Fruit fly (Drosophila melanogaster) whole organism, wandering third instar larva: ENCODE measurements around the gene Mitofilin.

ENCODE experiments used
- Abd-B ChIP-seq: fragments of >200 bp; optimal IDR thresholded peaks from 2 replicates; lab custom pipeline; 2017; ENCODE audit warnings: missing biosample characterization, missing genetic modification characterization
- CG32264 ChIP-seq: fragments of 200-800 bp; sonication (Bioruptor generic); optimal IDR thresholded peaks from 2 replicates; lab custom pipeline; 2016; ENCODE audit warnings: missing biosample characterization, missing genetic modification characterization
- CG9705 ChIP-seq: fragments of 200-800 bp; sonication (Bioruptor generic); optimal IDR thresholded peaks from 2 replicates; lab custom pipeline; 2018; ENCODE audit warnings: missing biosample characterization, mild to moderate bottlenecking, missing genetic modification characterization
- CrebA ChIP-seq: fragments of 200-800 bp; sonication (Bioruptor generic); optimal IDR thresholded peaks from 2 replicates; lab custom pipeline; 2016; ENCODE audit warnings: missing biosample characterization, mild to moderate bottlenecking, missing genetic modification characterization, borderline replicate concordance
- Dfd ChIP-seq: fragments of >200 bp; optimal IDR thresholded peaks from 2 replicates; lab custom pipeline; 2017; ENCODE audit warnings: missing biosample characterization, missing genetic modification characterization
- Dif ChIP-seq: fragments of 200-275, 200-300 bp; sonication (Bioruptor generic); optimal IDR thresholded peaks from 2 replicates; lab custom pipeline; 2018; ENCODE audit warnings: missing biosample characterization, missing genetic modification characterization; ENCODE audit not compliant: partially characterized antibody
- GATAd ChIP-seq: sonication (Bioruptor generic); optimal IDR thresholded peaks from 2 replicates; lab custom pipeline; 2016; ENCODE audit warnings: missing biosample characterization, missing genetic modification characterization
- HLH106 ChIP-seq: fragments of 200-800 bp; optimal IDR thresholded peaks from 3 replicates; lab custom pipeline; 2019; ENCODE audit warnings: missing biosample characterization, mild to moderate bottlenecking, missing genetic modification characterization, moderate library complexity
- Hnf4 ChIP-seq: fragments of 200-800 bp; sonication (Bioruptor generic); optimal IDR thresholded peaks from 2 replicates; lab custom pipeline; 2016; ENCODE audit warnings: missing biosample characterization, mild to moderate bottlenecking, missing genetic modification characterization
- Hr78 ChIP-seq: fragments of >200 bp; optimal IDR thresholded peaks from 2 replicates; lab custom pipeline; 2017; ENCODE audit warnings: missing biosample characterization, missing genetic modification characterization
- Hr83 ChIP-seq: fragments of 200-300 bp; sonication (Bioruptor generic); optimal IDR thresholded peaks from 2 replicates; lab custom pipeline; 2016; ENCODE audit warnings: missing biosample characterization, mild to moderate bottlenecking, missing genetic modification characterization, moderate library complexity; ENCODE audit not compliant: poor library complexity, severe bottlenecking
- Jra ChIP-seq: sonication (Bioruptor generic); optimal IDR thresholded peaks from 2 replicates; lab custom pipeline; 2016; ENCODE audit warnings: missing biosample characterization, missing genetic modification characterization
- Mio ChIP-seq: sonication (Bioruptor generic); optimal IDR thresholded peaks from 2 replicates; lab custom pipeline; 2016; ENCODE audit warnings: missing biosample characterization, missing genetic modification characterization
- Myc ChIP-seq: fragments of >200 bp; optimal IDR thresholded peaks from 2 replicates; lab custom pipeline; 2017
- N ChIP-seq: fragments of >200 bp; optimal IDR thresholded peaks from 2 replicates; lab custom pipeline; 2018; ENCODE audit warnings: missing biosample characterization, missing external identifiers, missing genetic modification characterization
- OdsH ChIP-seq: fragments of 200-800 bp; sonication (Bioruptor generic); optimal IDR thresholded peaks from 2 replicates; lab custom pipeline; 2016; ENCODE audit warnings: missing biosample characterization, mild to moderate bottlenecking, missing genetic modification characterization
- Rel ChIP-seq, 2 experiments: fragments of 200-800 bp; sonication (Bioruptor generic) in 1 of 2; optimal IDR thresholded peaks; 2 replicates in 1 of 2; 3 replicates in 1 of 2; lab custom pipeline; 2016 to 2019; ENCODE audit warnings: mild to moderate bottlenecking in 2 of 2, missing biosample characterization in 2 of 2, missing genetic modification characterization in 2 of 2, moderate library complexity in 1 of 2
- Sp1 ChIP-seq: fragments of 200-800 bp; sonication (Bioruptor generic); optimal IDR thresholded peaks from 3 replicates; lab custom pipeline; 2019; ENCODE audit warnings: missing biosample characterization, mild to moderate bottlenecking, missing genetic modification characterization, moderate library complexity
- Vsx2 ChIP-seq: fragments of 200-300, 225-300 bp; sonication (Bioruptor generic); optimal IDR thresholded peaks from 2 replicates; lab custom pipeline; 2018; ENCODE audit warnings: missing biosample characterization, missing genetic modification characterization; ENCODE audit not compliant: partially characterized antibody
- br ChIP-seq: fragments of 200-800 bp; sonication (Bioruptor generic); optimal IDR thresholded peaks from 2 replicates; lab custom pipeline; 2016; ENCODE audit warnings: missing biosample characterization, missing genetic modification characterization
- brk ChIP-seq: fragments of 200-800 bp; sonication (Bioruptor generic); optimal IDR thresholded peaks from 2 replicates; lab custom pipeline; 2016; ENCODE audit warnings: missing biosample characterization, mild to moderate bottlenecking, missing genetic modification characterization
- dl ChIP-seq, 2 experiments: fragments of 175-275, 200-275 bp in 1 of 2; fragments of 200-275 bp in 1 of 2; sonication (Bioruptor generic); optimal IDR thresholded peaks; lab custom pipeline; 2018; ENCODE audit warnings: mild to moderate bottlenecking in 2 of 2, missing biosample characterization in 2 of 2, missing genetic modification characterization in 2 of 2, moderate library complexity in 2 of 2; ENCODE audit not compliant: partially characterized antibody in 2 of 2, insufficient read depth in 1 of 2
- dmrt93B ChIP-seq: fragments of 200-800 bp; sonication (Bioruptor generic); optimal IDR thresholded peaks from 2 replicates; lab custom pipeline; 2018; ENCODE audit warnings: missing biosample characterization, mild to moderate bottlenecking, missing genetic modification characterization
- dsf ChIP-seq: sonication (Bioruptor generic); optimal IDR thresholded peaks from 2 replicates; lab custom pipeline; 2016; ENCODE audit warnings: missing biosample characterization, missing genetic modification characterization, borderline replicate concordance
- ey ChIP-seq: fragments of 200-800 bp; sonication (Bioruptor generic); optimal IDR thresholded peaks from 2 replicates; lab custom pipeline; 2016; ENCODE audit warnings: missing biosample characterization, missing genetic modification characterization
- foxo ChIP-seq, 2 experiments: fragments of 200-800 bp; sonication (Bioruptor generic); optimal IDR thresholded peaks; 2 replicates in 1 of 2; 3 replicates in 1 of 2; lab custom pipeline; 2016 to 2017; ENCODE audit warnings: missing biosample characterization in 2 of 2, missing genetic modification characterization in 2 of 2
- fru ChIP-seq: fragments of 200-800 bp; sonication (Bioruptor generic); optimal IDR thresholded peaks from 3 replicates; lab custom pipeline; 2016; ENCODE audit warnings: missing biosample characterization, mild to moderate bottlenecking, missing genetic modification characterization
- h ChIP-seq: fragments of 200-800 bp; sonication (Bioruptor generic); optimal IDR thresholded peaks from 3 replicates; lab custom pipeline; 2016; ENCODE audit warnings: missing biosample characterization, mild to moderate bottlenecking, missing genetic modification characterization
- jim ChIP-seq: fragments of 175-275, 200-325 bp; sonication (Bioruptor generic); optimal IDR thresholded peaks from 2 replicates; lab custom pipeline; 2016; ENCODE audit warnings: missing biosample characterization, mild to moderate bottlenecking, missing genetic modification characterization
- lola ChIP-seq: fragments of >200 bp; optimal IDR thresholded peaks from 2 replicates; lab custom pipeline; 2017; ENCODE audit warnings: missing biosample characterization, missing genetic modification characterization
- pan ChIP-seq: fragments of >200 bp; optimal IDR thresholded peaks from 2 replicates; lab custom pipeline; 2017
- psq ChIP-seq: fragments of 200-800 bp; sonication (Bioruptor generic); optimal IDR thresholded peaks from 3 replicates; lab custom pipeline; 2017; ENCODE audit warnings: missing biosample characterization, mild to moderate bottlenecking, missing genetic modification characterization, moderate library complexity
- rgr ChIP-seq: fragments of 200-800 bp; sonication (Bioruptor generic); optimal IDR thresholded peaks from 3 replicates; lab custom pipeline; 2016; ENCODE audit warnings: missing biosample characterization, mild to moderate bottlenecking, missing genetic modification characterization
- sage ChIP-seq: fragments of 200-800 bp; sonication (Bioruptor generic); optimal IDR thresholded peaks from 2 replicates; lab custom pipeline; 2016; ENCODE audit warnings: missing biosample characterization, mild to moderate bottlenecking, missing genetic modification characterization
- sv ChIP-seq: fragments of 200-800 bp; sonication (Bioruptor generic); optimal IDR thresholded peaks from 3 replicates; lab custom pipeline; 2016; ENCODE audit warnings: missing biosample characterization, missing genetic modification characterization
- tai ChIP-seq: sonication (Bioruptor generic); optimal IDR thresholded peaks from 2 replicates; lab custom pipeline; 2016; ENCODE audit warnings: missing biosample characterization, missing genetic modification characterization
- usp ChIP-seq: fragments of >200 bp; optimal IDR thresholded peaks from 2 replicates; lab custom pipeline; 2017; ENCODE audit warnings: missing biosample characterization, missing genetic modification characterization
- woc ChIP-seq: sonication (Bioruptor generic); optimal IDR thresholded peaks from 2 replicates; lab custom pipeline; 2016; ENCODE audit warnings: missing biosample characterization, mild to moderate bottlenecking, missing genetic modification characterization

Mitofilin gene

DNA sequence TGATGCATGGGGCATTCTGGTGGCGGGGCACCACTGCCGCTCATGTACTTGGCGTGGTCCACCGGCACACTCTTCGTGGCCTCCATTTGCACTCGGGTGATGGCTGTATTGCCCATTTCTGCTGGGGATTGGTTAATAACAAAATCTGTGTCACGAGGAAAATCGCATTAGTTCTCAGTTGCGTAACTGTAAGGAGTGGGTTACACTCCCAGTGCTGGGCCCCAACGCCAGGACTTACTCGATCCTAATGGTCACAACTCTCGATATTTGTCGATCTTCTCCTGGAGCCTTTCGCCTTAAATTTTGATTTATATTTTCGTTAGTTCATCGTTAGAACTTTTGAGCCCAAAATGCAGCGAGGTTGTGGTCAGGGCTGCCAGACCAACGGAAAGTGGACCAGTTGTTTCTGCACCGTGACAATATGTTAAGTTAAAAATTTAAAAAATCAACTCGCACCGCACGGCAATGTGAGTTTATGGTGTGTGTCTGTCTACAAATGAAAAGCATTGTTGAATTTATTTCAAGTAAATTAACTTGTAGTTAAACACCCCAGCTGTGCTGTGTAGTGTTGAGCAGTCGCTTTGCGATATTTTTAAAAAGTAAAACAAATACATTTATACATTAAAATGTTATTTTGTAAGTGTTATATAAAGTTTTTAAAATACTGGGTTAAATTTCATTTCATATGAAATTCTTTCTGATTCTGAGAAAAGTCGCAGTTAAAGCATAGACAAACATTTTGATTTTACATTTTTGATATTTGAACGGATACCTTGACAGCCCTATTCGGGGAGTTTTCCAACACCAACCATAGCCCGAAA lies 4.0 kb upstream of the Mitofilin start, which contains the start of the genes Cchl and ND-42:
Gene Cchl (minus strand): TSS at position 559 of the 821 bp plus-strand sequence.
Gene ND-42 (plus strand): TSS at position 788 of the 821 bp plus-strand sequence.
- TF ChIP-seq CrebA (GFP tag; lab: Kevin White, UChicago) (no peak), CG32264 (GFP tag; lab: Kevin White, UChicago) (peak; percentile 45), h (peak; percentile 83), psq (peak; percentile 75), dsf (GFP tag; lab: Kevin White, UChicago) (no peak), Myc (lab: Kevin White, UChicago) (peak; percentile 53), CG9705 (peak; percentile 86), jim (GFP tag; lab: Kevin White, UChicago) (no peak), tai (GFP tag; lab: Kevin White, UChicago) (no peak), OdsH (GFP tag; lab: Kevin White, UChicago) (peak; percentile 76), woc (GFP tag; lab: Kevin White, UChicago) (peak; percentile 73), Vsx2 (GFP tag; lab: Kevin White, UChicago) (no peak), Mio (no peak), sage (no peak), Rel (GFP tag; optimal IDR thresholded peaks at IDR 0.05; lab: Kevin White, UChicago) (no peak), Rel (tag; optimal IDR thresholded peaks at IDR 0.05; lab: Kevin White, UChicago) (peak; percentile 64), dmrt93B (GFP tag; lab: Kevin White, UChicago) (no peak), N (GFP tag; lab: Kevin White, UChicago) (no peak), Hr83 (GFP tag; lab: Kevin White, UChicago) (peak; percentile 63), Hnf4 (GFP tag; lab: Kevin White, UChicago) (no peak), brk (no peak), rgr (GFP tag; lab: Kevin White, UChicago) (peak; percentile 86), dl (GFP tag; optimal IDR thresholded peaks at IDR 0.05; lab: Kevin White, UChicago; ENCODE audit: insufficient read depth in 1 of 2, partially characterized antibody in 2 of 2) (no peak), ey (peak; percentile 70), Dif (GFP tag; lab: Kevin White, UChicago) (no peak), br (GFP tag; lab: Kevin White, UChicago) (no peak), foxo (GFP tag; optimal IDR thresholded peaks at IDR 0.05; lab: Kevin White, UChicago) (peak in 1 of 2 experiments; percentile 88), usp (GFP tag; lab: Kevin White, UChicago) (no peak), GATAd (GFP tag; lab: Kevin White, UChicago) (peak; percentile 57), lola (GFP tag; lab: Kevin White, UChicago) (no peak), Sp1 (peak; percentile 80), pan (lab: Kevin White, UChicago) (no peak), Hr78 (GFP tag; lab: Kevin White, UChicago) (no peak), Abd-B (GFP tag; lab: Kevin White, UChicago) (no peak), sv (peak; percentile 55), HLH106 (tag; lab: Kevin White, UChicago) (peak; percentile 88), fru (GFP tag; lab: Kevin White, UChicago) (peak; percentile 78), Dfd (GFP tag; lab: Kevin White, UChicago) (no peak), Jra (GFP tag; lab: Kevin White, UChicago) (peak; percentile 69)

DNA sequence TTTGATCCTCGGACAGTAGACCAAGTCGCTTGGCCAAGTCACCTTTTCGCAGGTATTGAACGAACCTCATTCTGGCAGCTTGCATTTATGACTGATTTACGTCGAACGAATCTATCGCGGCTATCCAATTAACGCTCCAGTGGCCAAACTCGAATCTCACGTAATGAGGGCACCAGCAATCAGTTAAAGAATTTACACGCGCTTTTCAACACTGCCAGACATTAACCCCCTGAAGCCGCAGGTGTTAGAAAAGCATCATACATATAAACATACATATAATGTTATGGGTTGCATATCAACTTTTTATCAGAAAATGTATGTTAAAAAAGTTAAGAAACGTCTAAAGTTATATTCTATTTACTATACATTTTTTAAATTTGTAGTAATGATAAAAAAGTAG lies 2.2 kb upstream of the Mitofilin start, which contains the start of gene CG6028:
Gene CG6028 (minus strand): TSS at position 187 of the 400 bp plus-strand sequence.
- TF ChIP-seq foxo (GFP tag; optimal IDR thresholded peaks at IDR 0.05; lab: Kevin White, UChicago) (peak in 1 of 2 experiments; percentile 54), h (peak; percentile 55), Abd-B (GFP tag; lab: Kevin White, UChicago) (no peak), dl (GFP tag; optimal IDR thresholded peaks at IDR 0.05; lab: Kevin White, UChicago; ENCODE audit: insufficient read depth in 1 of 2, partially characterized antibody in 2 of 2) (no peak), Dif (GFP tag; lab: Kevin White, UChicago) (no peak), CrebA (GFP tag; lab: Kevin White, UChicago) (no peak), Hr78 (GFP tag; lab: Kevin White, UChicago) (no peak), CG32264 (GFP tag; lab: Kevin White, UChicago) (no peak), GATAd (GFP tag; lab: Kevin White, UChicago) (no peak), Dfd (GFP tag; lab: Kevin White, UChicago) (no peak), dsf (GFP tag; lab: Kevin White, UChicago) (no peak), fru (GFP tag; lab: Kevin White, UChicago) (peak; percentile 15), rgr (GFP tag; lab: Kevin White, UChicago) (peak; percentile 59), dmrt93B (GFP tag; lab: Kevin White, UChicago) (no peak), sage (no peak), OdsH (GFP tag; lab: Kevin White, UChicago) (no peak), Myc (lab: Kevin White, UChicago) (no peak), woc (GFP tag; lab: Kevin White, UChicago) (peak; percentile 57), Hnf4 (GFP tag; lab: Kevin White, UChicago) (peak; percentile 75), lola (GFP tag; lab: Kevin White, UChicago) (no peak), brk (no peak), br (GFP tag; lab: Kevin White, UChicago) (peak; percentile 50), Mio (no peak), ey (peak; percentile 27), usp (GFP tag; lab: Kevin White, UChicago) (no peak), Rel (GFP tag; optimal IDR thresholded peaks at IDR 0.05; lab: Kevin White, UChicago) (no peak), Rel (tag; optimal IDR thresholded peaks at IDR 0.05; lab: Kevin White, UChicago) (peak; percentile 68), N (GFP tag; lab: Kevin White, UChicago) (no peak), Hr83 (GFP tag; lab: Kevin White, UChicago) (peak; percentile 77), Jra (GFP tag; lab: Kevin White, UChicago) (peak; percentile 44), pan (lab: Kevin White, UChicago) (no peak), HLH106 (tag; lab: Kevin White, UChicago) (peak; percentile 30), tai (GFP tag; lab: Kevin White, UChicago) (no peak), Vsx2 (GFP tag; lab: Kevin White, UChicago) (no peak), CG9705 (no peak), sv (peak; percentile 20), jim (GFP tag; lab: Kevin White, UChicago) (no peak), Sp1 (peak; percentile 40), psq (peak; percentile 5)
